Worm (Caenorhabditis elegans): ENCODE results near the gene asd-1.

DNA sequence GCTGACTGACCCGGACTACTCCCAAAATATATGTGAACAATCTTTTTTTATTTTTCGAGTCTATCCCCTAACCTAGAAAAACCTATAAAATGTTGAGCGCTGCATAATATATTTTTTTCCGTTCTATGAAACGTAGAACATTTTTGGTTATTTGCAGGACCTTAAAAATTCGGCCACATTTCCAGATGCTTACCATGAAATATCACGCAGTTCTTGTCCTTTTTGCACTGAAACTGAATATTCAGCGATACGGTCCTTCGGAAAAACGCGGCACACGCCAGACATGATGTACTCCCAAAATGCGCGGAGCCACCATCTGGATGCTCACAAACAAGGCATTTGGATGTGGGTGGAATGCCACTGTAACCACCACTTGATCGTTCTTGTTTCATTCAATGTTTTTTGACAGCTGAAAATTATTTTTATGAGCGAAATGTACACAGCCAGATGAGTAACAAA, 35.8 kb downstream of the asd-1 start, which contains the start of gene nhr-20:
- TF ChIP-seq nhr-12 (tag; optimal IDR thresholded peaks at IDR 0.05) (no peak), nhr-11 (tag; optimal IDR thresholded peaks at IDR 0.05) (no peak), unc-62 (GFP tag; optimal IDR thresholded peaks at IDR 0.05) (no peak), aly-2 (tag; optimal IDR thresholded peaks at IDR 0.05) (no peak)
